Worm (Caenorhabditis elegans) whole organism, L1 larva: ENCODE measurements around the gene C55A6.10.
A peak's percentile ranks its signal among the peaks of the same experiment; 100 is the strongest.

Experiments used
- blmp-1 ChIP-seq: fragments of 150-350 bp; optimal IDR thresholded peaks from 2 replicates; lab custom pipeline; 2014; ENCODE audit warnings: missing biosample characterization, missing genetic modification characterization
- elt-3 ChIP-seq, 6 experiments: fragments of 150-350 bp in 1 of 6; sonication (generic microtip); optimal IDR thresholded peaks; 2 replicates each; lab custom pipeline; 2017 to 2018; ENCODE audit warnings: missing biosample characterization in 6 of 6, missing genetic modification characterization in 6 of 6, inconsistent platforms in 1 of 6
- fkh-10 ChIP-seq: sonication (generic microtip); optimal IDR thresholded peaks from 2 replicates; lab custom pipeline; 2017; ENCODE audit warnings: missing biosample characterization, missing genetic modification reagents, missing genetic modification characterization
- fos-1 ChIP-seq: fragments of 150-350 bp; optimal IDR thresholded peaks from 2 replicates; lab custom pipeline; 2014; ENCODE audit warnings: missing biosample characterization, missing genetic modification characterization
- jun-1 ChIP-seq: fragments of 150-350 bp; optimal IDR thresholded peaks from 2 replicates; lab custom pipeline; 2014; ENCODE audit warnings: missing biosample characterization, missing genetic modification reagents, missing genetic modification characterization
- lsy-2 ChIP-seq, 2 experiments: fragments of 150-350 bp; optimal IDR thresholded peaks; 2 replicates each; lab custom pipeline; 2014; ENCODE audit warnings: missing biosample characterization in 2 of 2, missing genetic modification characterization in 2 of 2
- nhr-237 ChIP-seq: fragments of 150-350 bp; optimal IDR thresholded peaks from 2 replicates; lab custom pipeline; 2014; ENCODE audit warnings: missing biosample characterization, missing genetic modification characterization
- nhr-28 ChIP-seq: fragments of 150-350 bp; optimal IDR thresholded peaks from 2 replicates; lab custom pipeline; 2014; ENCODE audit warnings: missing biosample characterization, missing genetic modification characterization
- nhr-77 ChIP-seq: fragments of 150-350 bp; optimal IDR thresholded peaks from 2 replicates; lab custom pipeline; 2014; ENCODE audit warnings: missing biosample characterization, missing genetic modification characterization
- pqm-1 ChIP-seq: sonication (generic microtip); optimal IDR thresholded peaks from 3 replicates; lab custom pipeline; 2017; ENCODE audit warnings: missing biosample characterization, missing genetic modification characterization
- vab-15 ChIP-seq: sonication (generic microtip); optimal IDR thresholded peaks from 2 replicates; lab custom pipeline; 2017; ENCODE audit warnings: missing genotype, mild to moderate bottlenecking, missing genetic modification characterization, missing compliant biosample characterization
- ztf-11 ChIP-seq, 2 experiments: sonication (generic microtip); optimal IDR thresholded peaks; 2 replicates each; lab custom pipeline; 2016 to 2017; ENCODE audit warnings: missing genetic modification characterization in 2 of 2, missing biosample characterization in 1 of 2, missing compliant biosample characterization in 1 of 2
- ztf-4 ChIP-seq: fragments of 150-350 bp; optimal IDR thresholded peaks from 2 replicates; lab custom pipeline; 2014; ENCODE audit warnings: missing biosample characterization, missing genetic modification characterization

ce11 chrV:11543564-11543963, 38.4 kb downstream of the C55A6.10 start, which contains the start of gene F38B7.2:
- TF ChIP-seq vab-15 (no peak), fos-1 (tag; lab: Kevin White, UChicago) (no peak), lsy-2 (tag; optimal IDR thresholded peaks at IDR 0.05; lab: Kevin White, UChicago) (no peak), nhr-28 (tag; lab: Kevin White, UChicago) (no peak), ztf-4 (no peak), ztf-11 (tag; optimal IDR thresholded peaks at IDR 0.05; lab: Kevin White, UChicago) (no peak), fkh-10 (GFP tag; lab: Kevin White, UChicago) (no peak), nhr-77 (tag; lab: Kevin White, UChicago) (no peak), nhr-237 (tag; lab: Kevin White, UChicago) (no peak), elt-3 (tag; optimal IDR thresholded peaks at IDR 0.05; lab: Kevin White, UChicago) (peak in 4 of 6 experiments; percentile 25 to 48 (median 42)), jun-1 (tag; lab: Kevin White, UChicago) (no peak), pqm-1 (tag; lab: Kevin White, UChicago) (no peak), blmp-1 (tag; lab: Kevin White, UChicago) (peak; percentile 44)
